Fruit fly (Drosophila melanogaster) whole organism, embryonic: Measurements from ENCODE around the gene scpr-A.

ENCODE experiments used
- Abd-B ChIP-seq: fragments of 200-800 bp; sonication (Bioruptor generic); optimal IDR thresholded peaks from 2 replicates; lab custom pipeline; 2018; ENCODE audit warnings: missing biosample characterization, mild to moderate bottlenecking, missing genetic modification characterization, moderate library complexity
- CG10366 ChIP-seq: fragments of 200-800 bp; sonication (Bioruptor generic); IDR thresholded peaks from 2 replicates; pipeline ENCODE4 v1.3.6; 2022; ENCODE audit warnings: missing biosample characterization, missing genetic modification characterization
- CG11695 ChIP-seq: fragments of 200-800 bp; sonication (Bioruptor generic); IDR thresholded peaks from 3 replicates; pipeline ENCODE4 v1.3.6; 2022; ENCODE audit warnings: missing biosample characterization, missing genetic modification characterization
- CG1602 ChIP-seq: fragments of 200-800 bp; sonication (Bioruptor generic); optimal IDR thresholded peaks from 3 replicates; lab custom pipeline; 2016; ENCODE audit warnings: missing biosample characterization, missing genetic modification characterization
- CG17802 ChIP-seq: fragments of 200-800 bp; sonication (Bioruptor generic); optimal IDR thresholded peaks from 2 replicates; lab custom pipeline; 2018; ENCODE audit warnings: missing biosample characterization, mild to moderate bottlenecking, missing genetic modification characterization, moderate library complexity
- CG17829 ChIP-seq: fragments of 200-800 bp; optimal IDR thresholded peaks from 2 replicates; lab custom pipeline; 2019; ENCODE audit warnings: missing biosample characterization, mild to moderate bottlenecking, missing genetic modification characterization, moderate library complexity
- CG2116 ChIP-seq: fragments of 200-800 bp; sonication (Bioruptor generic); optimal IDR thresholded peaks from 3 replicates; lab custom pipeline; 2018; ENCODE audit warnings: missing biosample characterization, mild to moderate bottlenecking, missing genetic modification characterization
- CG30431 ChIP-seq: fragments of 200-800 bp; sonication (Bioruptor generic); optimal IDR thresholded peaks from 2 replicates; lab custom pipeline; 2017; ENCODE audit warnings: missing biosample characterization, missing genetic modification characterization
- CG3065 ChIP-seq: fragments of 200-800 bp; sonication (Bioruptor generic); optimal IDR thresholded peaks from 2 replicates; lab custom pipeline; 2016; ENCODE audit warnings: missing biosample characterization, missing genetic modification characterization
- CG31365 ChIP-seq: fragments of 200-800 bp; sonication (Bioruptor generic); optimal IDR thresholded peaks from 2 replicates; lab custom pipeline; 2018; ENCODE audit warnings: missing biosample characterization, mild to moderate bottlenecking, missing genetic modification characterization
- CG42726 ChIP-seq: fragments of 200-800 bp; sonication (Bioruptor generic); IDR thresholded peaks from 2 replicates; pipeline ENCODE4 v1.3.6; 2022; ENCODE audit warnings: missing biosample characterization, missing genetic modification characterization; ENCODE audit not compliant: partially characterized antibody
- CG8944 ChIP-seq: fragments of 200-800 bp; sonication (Bioruptor generic); optimal IDR thresholded peaks from 3 replicates; lab custom pipeline; 2016; ENCODE audit warnings: missing biosample characterization, missing genetic modification characterization
- CG9437 ChIP-seq: fragments of 200-800 bp; sonication (Bioruptor generic); optimal IDR thresholded peaks from 2 replicates; lab custom pipeline; 2018; ENCODE audit warnings: missing biosample characterization, mild to moderate bottlenecking, missing genetic modification characterization
- CG9609 ChIP-seq: fragments of 200-800 bp; sonication (Bioruptor generic); optimal IDR thresholded peaks from 3 replicates; lab custom pipeline; 2016; ENCODE audit warnings: missing biosample characterization, missing genetic modification characterization
- CHES-1-like ChIP-seq: fragments of 200-800 bp; sonication (Bioruptor generic); optimal IDR thresholded peaks from 2 replicates; lab custom pipeline; 2016; ENCODE audit warnings: missing biosample characterization, missing genetic modification characterization
- D ChIP-seq, 2 experiments: fragments of 200-800 bp in 1 of 2; fragments of >200 bp in 1 of 2; sonication (Bioruptor generic) in 1 of 2; optimal IDR thresholded peaks; 2 replicates in 1 of 2; 3 replicates in 1 of 2; lab custom pipeline; 2017; ENCODE audit warnings: mild to moderate bottlenecking in 1 of 2, missing biosample characterization in 1 of 2, missing genetic modification characterization in 1 of 2, missing genetic modification reagents in 1 of 2
- Drgx ChIP-seq: fragments of 200-800 bp; sonication (Bioruptor generic); IDR thresholded peaks from 2 replicates; pipeline ENCODE4 v1.3.6; 2022; ENCODE audit warnings: missing biosample characterization, missing genetic modification characterization
- Ets65A ChIP-seq: fragments of 200-800 bp; sonication (Bioruptor generic); peaks from one replicate; lab custom pipeline; 2016; ENCODE audit warnings: missing biosample characterization, missing genetic modification characterization
- Fer1 ChIP-seq: fragments of 200-800 bp; sonication (Bioruptor generic); optimal IDR thresholded peaks from 2 replicates; lab custom pipeline; 2017; ENCODE audit warnings: missing biosample characterization, mild to moderate bottlenecking, missing genetic modification characterization
- HLH3B ChIP-seq: fragments of 200-800 bp; sonication (Bioruptor generic); IDR thresholded peaks from 2 replicates; pipeline ENCODE4 v1.3.6; 2022; ENCODE audit warnings: missing biosample characterization, missing genetic modification characterization
- Hr51 ChIP-seq, 2 experiments: fragments of 200-800 bp; sonication (Bioruptor generic); optimal IDR thresholded peaks; 2 replicates in 1 of 2; 3 replicates in 1 of 2; lab custom pipeline; 2016 to 2018; ENCODE audit warnings: missing biosample characterization in 2 of 2, missing genetic modification characterization in 2 of 2, mild to moderate bottlenecking in 1 of 2, moderate library complexity in 1 of 2
- Mad ChIP-seq: fragments of 200-800 bp; sonication (Bioruptor generic); optimal IDR thresholded peaks from 2 replicates; lab custom pipeline; 2016; ENCODE audit warnings: missing biosample characterization, missing genetic modification characterization
- NC2β ChIP-seq: fragments of 200-800 bp; sonication (Bioruptor generic); optimal IDR thresholded peaks from 2 replicates; lab custom pipeline; 2016; ENCODE audit warnings: missing biosample characterization, missing genetic modification characterization
- NK7.1 ChIP-seq: fragments of 200-800 bp; sonication (Bioruptor generic); optimal IDR thresholded peaks from 3 replicates; lab custom pipeline; 2016; ENCODE audit warnings: missing biosample characterization, missing genetic modification characterization
- Side ChIP-seq: fragments of 200-800 bp; sonication (Bioruptor generic); optimal IDR thresholded peaks from 2 replicates; lab custom pipeline; 2016; ENCODE audit warnings: missing biosample characterization, missing genetic modification characterization
- Ssrp ChIP-seq: fragments of 200-800 bp; sonication (Bioruptor generic); optimal IDR thresholded peaks from 2 replicates; lab custom pipeline; 2018; ENCODE audit warnings: missing biosample characterization, mild to moderate bottlenecking, missing genetic modification characterization, moderate library complexity
- Stat92E ChIP-seq, 3 experiments: fragments of >200 bp in 2 of 3; fragments of 200-800 bp in 1 of 3; sonication (Bioruptor generic) in 1 of 3; optimal IDR thresholded peaks; 2 replicates each; lab custom pipeline; 2017 to 2019; ENCODE audit warnings: missing biosample characterization in 3 of 3, missing genetic modification characterization in 3 of 3, mild to moderate bottlenecking in 1 of 3, moderate library complexity in 1 of 3
- Xbp1 ChIP-seq: fragments of 200-800 bp; sonication (Bioruptor generic); optimal IDR thresholded peaks from 3 replicates; lab custom pipeline; 2016; ENCODE audit warnings: missing biosample characterization, mild to moderate bottlenecking, missing genetic modification characterization
- al ChIP-seq: fragments of 200-800 bp; sonication (Bioruptor generic); IDR thresholded peaks from 2 replicates; pipeline ENCODE4 v1.3.6; 2022; ENCODE audit warnings: missing biosample characterization, missing genetic modification characterization
- dpn ChIP-seq, 2 experiments: fragments of 200-800 bp; sonication (Bioruptor generic); optimal IDR thresholded peaks; 3 replicates each; lab custom pipeline; 2016; ENCODE audit warnings: missing biosample characterization in 2 of 2, missing genetic modification characterization in 2 of 2
- fd96Cb ChIP-seq: fragments of 200-800 bp; sonication (Bioruptor generic); optimal IDR thresholded peaks from 2 replicates; lab custom pipeline; 2018; ENCODE audit warnings: missing biosample characterization, mild to moderate bottlenecking, missing genetic modification characterization, moderate library complexity
- gsb-n ChIP-seq: fragments of 200-800 bp; sonication (Bioruptor generic); optimal IDR thresholded peaks from 3 replicates; lab custom pipeline; 2018; ENCODE audit warnings: missing biosample characterization, mild to moderate bottlenecking, missing genetic modification characterization
- hth ChIP-seq: fragments of >200 bp; optimal IDR thresholded peaks from 2 replicates; lab custom pipeline; 2017; ENCODE audit warnings: inconsistent platforms
- inv ChIP-seq: fragments of 200-800 bp; sonication (Bioruptor generic); IDR thresholded peaks from 2 replicates; pipeline ENCODE4 v1.3.6; 2022; ENCODE audit warnings: missing biosample characterization, missing genetic modification characterization; ENCODE audit not compliant: partially characterized antibody
- kah ChIP-seq: fragments of 200-800 bp; sonication (Bioruptor generic); optimal IDR thresholded peaks from 2 replicates; lab custom pipeline; 2018; ENCODE audit warnings: missing biosample characterization, mild to moderate bottlenecking, missing genetic modification characterization
- kay ChIP-seq: fragments of 200-800 bp; sonication (Bioruptor generic); optimal IDR thresholded peaks from 2 replicates; lab custom pipeline; 2016; ENCODE audit warnings: missing biosample characterization, missing genetic modification characterization
- klu ChIP-seq: fragments of 200-800 bp; sonication (Bioruptor generic); IDR thresholded peaks from 2 replicates; pipeline ENCODE4 v1.3.6; 2022; ENCODE audit warnings: missing biosample characterization, missing genetic modification characterization
- knrl ChIP-seq: fragments of 200-800 bp; sonication (Bioruptor generic); IDR thresholded peaks from 3 replicates; pipeline ENCODE4 v1.3.6; 2022; ENCODE audit warnings: missing biosample characterization, missing genetic modification characterization; ENCODE audit not compliant: partially characterized antibody
- nom ChIP-seq: fragments of 200-800 bp; sonication (Bioruptor generic); optimal IDR thresholded peaks from 2 replicates; lab custom pipeline; 2017; ENCODE audit warnings: missing biosample characterization, missing genetic modification characterization, mild to moderate bottlenecking, moderate library complexity, missing genetic modification reagents
- peb ChIP-seq: fragments of 200-800 bp; sonication (Bioruptor generic); IDR thresholded peaks from 2 replicates; pipeline ENCODE4 v1.3.6; 2022; ENCODE audit warnings: missing biosample characterization, missing genetic modification characterization
- phol ChIP-seq: fragments of 200-800 bp; sonication (Bioruptor generic); optimal IDR thresholded peaks from 3 replicates; lab custom pipeline; 2018; ENCODE audit warnings: missing biosample characterization, mild to moderate bottlenecking, missing genetic modification characterization, moderate library complexity
- salm ChIP-seq: fragments of 200-800 bp; sonication (Bioruptor generic); optimal IDR thresholded peaks from 2 replicates; lab custom pipeline; 2018; ENCODE audit warnings: missing biosample characterization, mild to moderate bottlenecking, missing genetic modification characterization
- sisA ChIP-seq: fragments of 200-800 bp; sonication (Bioruptor generic); IDR thresholded peaks from 2 replicates; pipeline ENCODE4 v1.3.6; 2022; ENCODE audit warnings: missing biosample characterization, missing genetic modification characterization
- stc ChIP-seq: fragments of 200-800 bp; sonication (Bioruptor generic); IDR thresholded peaks from 2 replicates; pipeline ENCODE4 v1.3.6; 2022; ENCODE audit warnings: missing biosample characterization, missing genetic modification characterization
- trem ChIP-seq: fragments of 200-800 bp; optimal IDR thresholded peaks from 3 replicates; lab custom pipeline; 2019; ENCODE audit warnings: missing biosample characterization, mild to moderate bottlenecking, missing genetic modification characterization, moderate library complexity
- vfl ChIP-seq: fragments of 200-800 bp; sonication (Bioruptor generic); optimal IDR thresholded peaks from 2 replicates; lab custom pipeline; 2016; ENCODE audit warnings: missing biosample characterization, missing genetic modification characterization
- vnd ChIP-seq: fragments of 200-800 bp; sonication (Bioruptor generic); IDR thresholded peaks from 3 replicates; pipeline ENCODE4 v1.3.6; 2022; ENCODE audit warnings: missing biosample characterization, missing genetic modification characterization; ENCODE audit not compliant: partially characterized antibody
- zfh1 ChIP-seq: fragments of 200-800 bp; sonication (Bioruptor generic); IDR thresholded peaks from 3 replicates; pipeline ENCODE4 v1.3.6; 2022; ENCODE audit warnings: missing biosample characterization, missing genetic modification characterization

The scpr-A gene

DNA sequence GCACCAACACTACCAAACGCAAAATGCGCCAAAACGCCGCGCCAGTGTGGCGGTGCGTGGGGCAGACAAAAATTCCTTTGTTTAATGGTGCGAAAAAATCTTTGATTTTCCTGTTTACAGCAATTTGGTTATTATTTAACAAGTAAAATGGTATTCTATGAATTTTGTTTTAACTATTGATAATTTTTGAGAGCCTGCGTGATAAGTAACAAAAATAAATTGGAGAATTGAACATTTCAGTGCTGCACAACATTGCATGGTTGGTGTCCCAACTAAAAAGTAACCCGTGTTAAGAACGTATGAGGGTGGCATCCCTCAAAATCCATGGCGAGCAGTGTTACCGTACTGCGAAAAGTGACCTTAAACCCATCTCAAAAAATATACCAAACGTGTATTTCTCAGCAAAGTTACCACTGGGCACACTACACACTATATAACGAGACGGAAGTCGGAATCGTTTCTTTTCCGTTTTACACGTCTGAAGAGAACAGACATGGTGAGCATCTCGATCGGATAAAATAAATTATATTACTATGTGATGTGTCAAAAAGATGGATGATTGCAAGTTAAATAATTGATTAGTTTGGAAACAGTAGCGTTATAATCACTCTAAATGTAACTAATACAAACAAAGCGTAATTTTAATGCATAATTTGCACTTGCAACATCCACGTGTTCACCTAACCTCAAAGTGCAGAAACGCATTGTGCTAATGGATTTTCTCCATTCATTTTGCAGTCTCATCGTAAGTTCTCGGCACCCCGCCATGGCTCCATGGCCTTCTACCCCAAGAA lies 19.3 kb upstream of the scpr-A start, which contains the start of the genes CG6693 and RpL3 (continued):
- peak; percentile 45 for TF ChIP-seq CG9437 (GFP tag; lab: Kevin White, UChicago)
- TF ChIP-seq CG11695 (GFP tag; lab: Robert Waterston, UW) = peak; percentile 57; the same call in 2 of the 3 replicates
- peak; percentile 29; the same call in 1 of the 2 replicates for TF ChIP-seq al
- TF ChIP-seq salm (tag; lab: Kevin White, UChicago) = peak; percentile 71
- TF ChIP-seq Side (GFP tag; lab: Kevin White, UChicago) = peak; percentile 63
- peak; percentile 70 for TF ChIP-seq CG2116 (GFP tag; lab: Kevin White, UChicago)
- peak; percentile 24; the same call in 1 of the 2 replicates for TF ChIP-seq inv (GFP tag; lab: Robert Waterston, UW)
- peak; percentile 51 for TF ChIP-seq fd96Cb
- peak; percentile 4 for TF ChIP-seq CG8944
- peak; percentile 18 for TF ChIP-seq CG3065 (GFP tag; lab: Kevin White, UChicago)
- peak; percentile 21 for TF ChIP-seq CG1602
- no peak for TF ChIP-seq sisA (GFP tag; lab: Robert Waterston, UW)
- peak; percentile 94 for TF ChIP-seq trem (tag; lab: Kevin White, UChicago)
- peak; percentile 14 for TF ChIP-seq kay (GFP tag; lab: Kevin White, UChicago)
- TF ChIP-seq stc (GFP tag; lab: Robert Waterston, UW) = peak; percentile 82
- TF ChIP-seq CG42726 (GFP tag; lab: Robert Waterston, UW) = peak; percentile 77; the same call in 1 of the 2 replicates
- TF ChIP-seq dpn (GFP tag; optimal IDR thresholded peaks at IDR 0.05; lab: Kevin White, UChicago) = peak; percentile 32 to 63
- peak; percentile 96 for TF ChIP-seq NC2β (GFP tag; lab: Kevin White, UChicago)
- peak; percentile 63 for TF ChIP-seq vfl
- TF ChIP-seq CG17829 (tag; lab: Kevin White, UChicago) = peak; percentile 71
- TF ChIP-seq Xbp1 (GFP tag; lab: Kevin White, UChicago) = peak; percentile 52
- no peak for TF ChIP-seq peb (GFP tag; lab: Robert Waterston, UW)
- peak; percentile 51 for TF ChIP-seq CG9609 (GFP tag; lab: Kevin White, UChicago)
- TF ChIP-seq D (optimal IDR thresholded peaks at IDR 0.05; lab: Kevin White, UChicago) = no peak
- peak; percentile 44 for TF ChIP-seq D (GFP tag; optimal IDR thresholded peaks at IDR 0.05; lab: Kevin White, UChicago)
- no peak for TF ChIP-seq klu (GFP tag; lab: Robert Waterston, UW)
- no peak for TF ChIP-seq hth (lab: Kevin White, UChicago)
- TF ChIP-seq NK7.1 (GFP tag; lab: Kevin White, UChicago) = peak; percentile 67
- TF ChIP-seq Fer1 = peak; percentile 86
- peak; percentile 49; the same call in 1 of the 3 replicates for TF ChIP-seq knrl (GFP tag; lab: Robert Waterston, UW)
- TF ChIP-seq CG31365 (tag; lab: Kevin White, UChicago) = peak; percentile 85
- peak; percentile 26 for TF ChIP-seq Ssrp
- no peak for TF ChIP-seq Abd-B (GFP tag; lab: Kevin White, UChicago)
- peak; percentile 99 for TF ChIP-seq Ets65A
- TF ChIP-seq Hr51 (GFP tag; optimal IDR thresholded peaks at IDR 0.05; lab: Kevin White, UChicago) = peak; percentile 68 to 70
- peak; percentile 90 for TF ChIP-seq phol (tag; lab: Kevin White, UChicago)
- no peak for TF ChIP-seq vnd (GFP tag; lab: Robert Waterston, UW)
- TF ChIP-seq HLH3B (GFP tag; lab: Robert Waterston, UW) = peak; percentile 67; the same call in 1 of the 2 replicates
- peak; percentile 72 for TF ChIP-seq zfh1 (GFP tag; lab: Robert Waterston, UW)
- TF ChIP-seq kah (GFP tag; lab: Kevin White, UChicago) = peak; percentile 86
- peak; percentile 23 for TF ChIP-seq CG17802 (tag; lab: Kevin White, UChicago)
- peak; percentile 50 for TF ChIP-seq Mad
- TF ChIP-seq Stat92E (GFP tag; optimal IDR thresholded peaks at IDR 0.05; lab: Kevin White, UChicago) = peak in 1 of 3 experiments; percentile 91
- TF ChIP-seq CG10366 (GFP tag; lab: Robert Waterston, UW) = peak; percentile 27; the same call in 1 of the 2 replicates
- TF ChIP-seq gsb-n = peak; percentile 76
- TF ChIP-seq CHES-1-like (GFP tag; lab: Kevin White, UChicago) = peak; percentile 55
- TF ChIP-seq CG30431 (GFP tag; lab: Kevin White, UChicago) = no peak
- peak; percentile 92 for TF ChIP-seq nom (GFP tag; lab: Kevin White, UChicago)
- peak; percentile 47; the same call in 1 of the 2 replicates for TF ChIP-seq Drgx (GFP tag; lab: Robert Waterston, UW)
